Worm (Caenorhabditis elegans): ENCODE measurements around the gene aff-1.

The aff-1 gene

DNA sequence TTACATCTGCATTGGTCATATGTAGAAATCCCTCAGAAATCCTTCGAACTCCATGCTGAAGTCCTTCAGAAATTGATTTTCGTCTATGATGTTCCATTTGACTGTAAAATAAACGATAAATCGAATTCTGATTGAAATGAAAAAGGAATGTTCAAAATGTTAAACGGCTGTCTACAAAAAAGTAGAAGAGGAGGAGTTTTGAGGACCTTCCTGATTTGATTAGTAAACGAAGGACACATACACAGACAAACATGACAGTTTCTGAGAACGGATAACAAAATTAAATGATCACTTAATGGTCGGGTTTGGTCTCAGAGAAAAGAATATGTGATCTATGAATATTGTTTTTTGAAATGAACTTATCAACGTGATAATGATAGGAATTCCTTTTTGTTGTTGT, 13.4 kb upstream of the aff-1 start, which contains the start of gene slc-36.5:
Gene slc-36.5, minus strand, starts transcription at position 101 of the 400 bp plus-strand sequence.
- TF ChIP-seq tbx-9 (tag; optimal IDR thresholded peaks at IDR 0.05; ENCODE audit: borderline replicate concordance) (no peak), pbrm-1 (GFP tag; IDR thresholded peaks at IDR 0.05) (no peak), unc-62 (GFP tag; optimal IDR thresholded peaks at IDR 0.05) (no peak), bed-2 (GFP tag; IDR thresholded peaks at IDR 0.05) (no peak)

DNA sequence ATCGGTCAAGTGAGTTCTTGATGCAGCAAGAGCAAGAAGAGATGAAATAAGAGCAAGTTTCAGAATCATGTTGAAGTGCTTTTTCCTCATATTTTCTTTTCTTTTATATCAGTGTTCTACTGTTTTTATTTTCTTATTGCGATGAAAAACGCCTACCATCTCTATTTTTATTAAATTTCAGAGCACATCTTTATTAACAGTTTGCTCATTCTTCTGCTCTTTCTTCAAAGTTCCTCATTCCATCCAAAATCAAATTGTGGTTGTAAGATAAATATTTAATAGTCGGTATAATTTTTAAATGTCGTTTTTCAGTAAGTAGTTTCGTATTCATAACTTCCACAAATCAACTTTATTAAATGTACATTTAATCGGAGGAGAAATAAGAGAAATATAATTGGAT, 8.9 kb upstream of the aff-1 start, which contains the start of gene C44B7.5:
Gene C44B7.5, minus strand, starts transcription at position 101 of the 400 bp plus-strand sequence.
- no peak for TF ChIP-seq akir-1 (GFP tag; optimal IDR thresholded peaks at IDR 0.05)
- no peak for TF ChIP-seq Y95B8A.8 (GFP tag; IDR thresholded peaks at IDR 0.05)
- no peak for TF ChIP-seq egrh-3 (GFP tag; IDR thresholded peaks at IDR 0.05)
- no peak for TF ChIP-seq let-607 (tag; optimal IDR thresholded peaks at IDR 0.05)
- no peak for TF ChIP-seq bed-1 (GFP tag; IDR thresholded peaks at IDR 0.05)
- TF ChIP-seq ztf-28 (GFP tag; IDR thresholded peaks at IDR 0.05) = no peak
- TF ChIP-seq ceh-100 (GFP tag; IDR thresholded peaks at IDR 0.05) = no peak
- no peak for TF ChIP-seq nhr-80 (tag; optimal IDR thresholded peaks at IDR 0.05)
- TF ChIP-seq somi-1 (GFP tag; optimal IDR thresholded peaks at IDR 0.05) = no peak
- no peak for TF ChIP-seq attf-3 (GFP tag; conservative IDR thresholded peaks at IDR 0.05)

ce11 chrII:6870803-6871202, 7.3 kb upstream of the aff-1 start, which contains the start of gene clhm-1:
Gene clhm-1, minus strand, starts transcription at chrII:6871009.
- TF ChIP-seq F39B2.1 (GFP tag; IDR thresholded peaks at IDR 0.05) (no peak), gei-17 (GFP tag; optimal IDR thresholded peaks at IDR 0.05) (no peak), mxl-1 (tag; optimal IDR thresholded peaks at IDR 0.05) (no peak), rcor-1 (GFP tag; IDR thresholded peaks at IDR 0.05) (no peak), nhr-27 (tag; optimal IDR thresholded peaks at IDR 0.05) (no peak), attf-6 (GFP tag; IDR thresholded peaks at IDR 0.05) (no peak), nfya-2 (GFP tag; IDR thresholded peaks at IDR 0.05) (no peak), dpl-1 (GFP tag; optimal IDR thresholded peaks at IDR 0.05) (no peak), C06A6.2 (GFP tag; conservative IDR thresholded peaks at IDR 0.05) (no peak), F55B11.4 (tag; optimal IDR thresholded peaks at IDR 0.05; ENCODE audit: borderline replicate concordance, insufficient read depth) (no peak), rec-8 (tag; optimal IDR thresholded peaks at IDR 0.05) (no peak), F22D6.2 (tag; optimal IDR thresholded peaks at IDR 0.05) (no peak), cebp-1 (GFP tag; IDR thresholded peaks at IDR 0.05) (no peak), cebp-1 (tag; optimal IDR thresholded peaks at IDR 0.05) (no peak), F10E7.11 (tag; optimal IDR thresholded peaks at IDR 0.05) (no peak), ztf-18 (tag; optimal IDR thresholded peaks at IDR 0.05) (no peak), madf-8 (GFP tag; conservative IDR thresholded peaks at IDR 0.05) (no peak), Y79H2A.3 (GFP tag; conservative IDR thresholded peaks at IDR 0.05) (no peak), sdz-38 (tag; optimal IDR thresholded peaks at IDR 0.05) (no peak), attf-3 (GFP tag; conservative IDR thresholded peaks at IDR 0.05) (no peak)

DNA sequence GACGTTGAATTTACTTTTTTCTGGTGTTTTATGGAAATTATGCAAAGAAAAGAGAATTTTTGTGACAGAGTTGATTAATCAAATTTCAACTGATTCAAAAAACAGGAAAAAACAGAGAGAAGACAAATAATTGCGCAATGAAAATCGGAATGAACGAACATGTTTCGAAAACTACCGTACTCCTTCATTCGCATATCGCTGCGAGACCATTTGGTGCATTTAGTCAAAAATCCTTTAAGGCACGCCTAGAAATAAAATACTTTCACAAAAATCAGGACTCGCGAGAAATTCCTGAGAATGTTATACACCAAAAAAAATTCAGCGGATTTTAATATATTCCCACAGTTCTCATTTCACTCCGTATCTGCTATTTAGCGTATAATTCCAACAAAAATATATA, 3.5 kb downstream of the aff-1 start:
- peak; percentile 82 for TF ChIP-seq F33H1.4 (GFP tag; IDR thresholded peaks at IDR 0.05)
- TF ChIP-seq madf-6 (GFP tag; IDR thresholded peaks at IDR 0.05) = peak; percentile 91
- TF ChIP-seq him-1 (tag; optimal IDR thresholded peaks at IDR 0.05) = peak; percentile 13
- no peak for TF ChIP-seq zfh-2 (GFP tag; conservative IDR thresholded peaks at IDR 0.05)
- TF ChIP-seq lsl-1 (GFP tag; optimal IDR thresholded peaks at IDR 0.05) = peak; percentile 83
- TF ChIP-seq ceh-91 (GFP tag; IDR thresholded peaks at IDR 0.05) = 0 out of 2 replicates have a peak, but pooled peaks have one; percentile 13
- TF ChIP-seq nhr-179 (tag; optimal IDR thresholded peaks at IDR 0.05) = no peak
- no peak for TF ChIP-seq lag-1 (GFP tag; IDR thresholded peaks at IDR 0.05)
- peak; percentile 15 for TF ChIP-seq efl-1 (GFP tag; optimal IDR thresholded peaks at IDR 0.05)
- peak; percentile 75 for TF ChIP-seq xnd-1 (tag; optimal IDR thresholded peaks at IDR 0.05)
- peak; percentile 82 for TF ChIP-seq madf-8 (GFP tag; conservative IDR thresholded peaks at IDR 0.05)
